Worm (Caenorhabditis elegans) whole organism, late embryonic: ENCODE results near the gene C35B1.5.

Experiments
- C08G9.2 ChIP-seq: sonication (generic microtip); optimal IDR thresholded peaks from 2 replicates; lab custom pipeline; 2016; ENCODE audit warnings: mild to moderate bottlenecking, missing genetic modification characterization, moderate library complexity, missing compliant biosample characterization
- C38D4.7 ChIP-seq: fragments of 200-800 bp; sonication (Bioruptor generic); optimal IDR thresholded peaks from 2 replicates; lab custom pipeline; 2018; ENCODE audit warnings: mild to moderate bottlenecking, missing genetic modification characterization, moderate library complexity, missing compliant biosample characterization
- F13H6.1 ChIP-seq: sonication (generic microtip); optimal IDR thresholded peaks from 2 replicates; lab custom pipeline; 2016; ENCODE audit warnings: missing genetic modification characterization, missing compliant biosample characterization
- K09A11.1 ChIP-seq: sonication (generic microtip); optimal IDR thresholded peaks from 2 replicates; lab custom pipeline; 2017; ENCODE audit warnings: antibody characterized with exemption, mild to moderate bottlenecking, missing genetic modification characterization, missing compliant biosample characterization; ENCODE audit not compliant: insufficient read depth
- Y22D7AL.16 ChIP-seq: sonication (generic microtip); optimal IDR thresholded peaks from 2 replicates; lab custom pipeline; 2016; ENCODE audit warnings: missing genetic modification characterization, missing compliant biosample characterization
- ceh-14 ChIP-seq: sonication (generic microtip); optimal IDR thresholded peaks from 2 replicates; lab custom pipeline; 2016; ENCODE audit warnings: missing genotype, missing genetic modification characterization, missing compliant biosample characterization
- ceh-2 ChIP-seq: sonication (generic microtip); optimal IDR thresholded peaks from 2 replicates; lab custom pipeline; 2016; ENCODE audit warnings: missing genotype, missing genetic modification characterization, missing compliant biosample characterization
- ceh-31 ChIP-seq: sonication (generic microtip); optimal IDR thresholded peaks from 2 replicates; lab custom pipeline; 2016; ENCODE audit warnings: missing genetic modification characterization, missing compliant biosample characterization
- ceh-45 ChIP-seq: fragments of 200-800 bp; sonication (Bioruptor generic); IDR thresholded peaks from 2 replicates; pipeline ENCODE4 v1.3.6; 2022; ENCODE audit warnings: missing genetic modification reagents, missing genetic modification characterization, missing compliant biosample characterization
- che-1 ChIP-seq: sonication (generic microtip); optimal IDR thresholded peaks from 2 replicates; lab custom pipeline; 2016; ENCODE audit warnings: mild to moderate bottlenecking, missing genetic modification characterization, missing compliant biosample characterization
- dmd-4 ChIP-seq: sonication (generic microtip); optimal IDR thresholded peaks from 2 replicates; lab custom pipeline; 2016; ENCODE audit warnings: borderline replicate concordance, missing genetic modification characterization, missing compliant biosample characterization
- dve-1 ChIP-seq: sonication (generic microtip); optimal IDR thresholded peaks from 2 replicates; lab custom pipeline; 2017; ENCODE audit warnings: antibody characterized with exemption, mild to moderate bottlenecking, missing genetic modification characterization, missing compliant biosample characterization
- elt-2 ChIP-seq: sonication (generic microtip); optimal IDR thresholded peaks from 2 replicates; lab custom pipeline; 2016; ENCODE audit warnings: missing genetic modification reagents, missing genetic modification characterization, missing compliant biosample characterization
- ets-4 ChIP-seq: sonication (generic microtip); optimal IDR thresholded peaks from 2 replicates; lab custom pipeline; 2016; ENCODE audit warnings: missing genetic modification characterization, missing compliant biosample characterization
- fkh-10 ChIP-seq: fragments of 150-350 bp; optimal IDR thresholded peaks from 2 replicates; lab custom pipeline; 2014; ENCODE audit warnings: missing biosample characterization, missing genetic modification reagents, missing genetic modification characterization
- gmeb-2 ChIP-seq: sonication (generic microtip); optimal IDR thresholded peaks from 2 replicates; lab custom pipeline; 2016; ENCODE audit warnings: missing genetic modification characterization, inconsistent platforms, missing compliant biosample characterization
- hlh-15 ChIP-seq: sonication (generic microtip); optimal IDR thresholded peaks from 2 replicates; lab custom pipeline; 2016; ENCODE audit warnings: missing genetic modification characterization, missing compliant biosample characterization
- lim-6 ChIP-seq: sonication (generic microtip); optimal IDR thresholded peaks from 2 replicates; lab custom pipeline; 2016; ENCODE audit warnings: missing genetic modification characterization, missing compliant biosample characterization
- madf-2 ChIP-seq: sonication (generic microtip); optimal IDR thresholded peaks from 2 replicates; lab custom pipeline; 2017; ENCODE audit warnings: missing genetic modification characterization, missing compliant biosample characterization
- mec-3 ChIP-seq: sonication (generic microtip); optimal IDR thresholded peaks from 2 replicates; lab custom pipeline; 2016; ENCODE audit warnings: borderline replicate concordance, missing genetic modification characterization, missing compliant biosample characterization
- nfya-1 ChIP-seq: sonication (generic microtip); optimal IDR thresholded peaks from 2 replicates; lab custom pipeline; 2017; ENCODE audit warnings: missing genetic modification characterization, mild to moderate bottlenecking, missing compliant biosample characterization, antibody characterized with exemption, moderate library complexity
- nhr-11 ChIP-seq: fragments of 150-350 bp; optimal IDR thresholded peaks from 2 replicates; lab custom pipeline; 2014; ENCODE audit warnings: missing biosample characterization, missing genetic modification characterization
- odd-2 ChIP-seq: sonication (generic microtip); optimal IDR thresholded peaks from 2 replicates; lab custom pipeline; 2017; ENCODE audit warnings: antibody characterized with exemption, mild to moderate bottlenecking, missing genetic modification characterization, missing compliant biosample characterization
- pha-4 ChIP-seq: fragments of 150-350 bp; optimal IDR thresholded peaks from 2 replicates; lab custom pipeline; 2018; ENCODE audit warnings: missing biosample characterization, missing genetic modification reagents, missing genetic modification characterization
- pros-1 ChIP-seq: fragments of 150-350 bp; optimal IDR thresholded peaks from 2 replicates; lab custom pipeline; 2014; ENCODE audit warnings: missing biosample characterization, missing genetic modification reagents, missing genetic modification characterization
- ref-2 ChIP-seq: sonication (generic microtip); optimal IDR thresholded peaks from 2 replicates; lab custom pipeline; 2016; ENCODE audit warnings: missing genetic modification characterization, missing compliant biosample characterization
- sox-4 ChIP-seq: sonication (generic microtip); optimal IDR thresholded peaks from 2 replicates; lab custom pipeline; 2017; ENCODE audit warnings: mild to moderate bottlenecking, missing genetic modification characterization, inconsistent platforms, missing compliant biosample characterization
- tbx-2 ChIP-seq: sonication (generic microtip); optimal IDR thresholded peaks from 2 replicates; lab custom pipeline; 2016; ENCODE audit warnings: missing genetic modification characterization, missing compliant biosample characterization
- tbx-7 ChIP-seq: sonication (generic microtip); optimal IDR thresholded peaks from 2 replicates; lab custom pipeline; 2016; ENCODE audit warnings: missing genotype, missing genetic modification characterization, missing compliant biosample characterization
- unc-86 ChIP-seq: sonication (generic microtip); optimal IDR thresholded peaks from 2 replicates; lab custom pipeline; 2016; ENCODE audit warnings: missing genetic modification characterization, missing compliant biosample characterization
- zip-5 ChIP-seq: sonication (generic microtip); optimal IDR thresholded peaks from 2 replicates; lab custom pipeline; 2016; ENCODE audit warnings: missing genetic modification characterization, missing compliant biosample characterization

The C35B1.5 gene

ce11 chrIV:4078901-4079300 is 5.1 kb downstream of the C35B1.5 start, which contains the start of gene C35B1.8:
Gene C35B1.8 (minus strand): TSS chrIV:4079001.
- TF ChIP-seq ceh-2 (tag; lab: Kevin White, UChicago) (no peak), ceh-31 (tag; lab: Kevin White, UChicago) (no peak), odd-2 (tag; lab: Kevin White, UChicago) (no peak), sox-4 (tag; lab: Kevin White, UChicago) (no peak), C08G9.2 (tag; lab: Kevin White, UChicago) (no peak), pha-4 (tag; lab: Kevin White, UChicago) (no peak), gmeb-2 (tag; lab: Kevin White, UChicago) (no peak), mec-3 (tag; lab: Kevin White, UChicago) (no peak), K09A11.1 (tag; lab: Kevin White, UChicago) (no peak), che-1 (tag; lab: Kevin White, UChicago) (no peak)

ce11 chrIV:4076690-4077295 is 7.2 kb downstream of the C35B1.5 start:
- TF ChIP-seq lim-6 (tag; lab: Kevin White, UChicago) = no peak
- TF ChIP-seq nhr-11 (tag; lab: Kevin White, UChicago) = no peak
- no peak for TF ChIP-seq ceh-45 (GFP tag; lab: Robert Waterston, UW)
- no peak for TF ChIP-seq C38D4.7 (GFP tag; lab: Kevin White, UChicago)
- TF ChIP-seq mec-3 (tag; lab: Kevin White, UChicago) = peak; percentile 69
- no peak for TF ChIP-seq ref-2
- no peak for TF ChIP-seq Y22D7AL.16 (tag; lab: Kevin White, UChicago)

- TF ChIP-seq ceh-14 (tag; lab: Kevin White, UChicago) = no peak
- no peak for TF ChIP-seq pros-1 (tag; lab: Kevin White, UChicago)
- no peak for TF ChIP-seq ref-2
- TF ChIP-seq mec-3 (tag; lab: Kevin White, UChicago) = no peak
- TF ChIP-seq odd-2 (tag; lab: Kevin White, UChicago) = no peak
- no peak for TF ChIP-seq tbx-2 (tag; lab: Kevin White, UChicago)
- no peak for TF ChIP-seq elt-2 (tag; lab: Kevin White, UChicago)
- no peak for TF ChIP-seq nhr-11 (tag; lab: Kevin White, UChicago)
- TF ChIP-seq K09A11.1 (tag; lab: Kevin White, UChicago) = no peak
- TF ChIP-seq, all 69 proteins: peak for 0
These were observed 9.4 kb downstream of the C35B1.5 start, which contains the start of gene W03D2.9 for ce11 chrIV:4074610-4075009. Gene W03D2.9 (minus strand): TSS chrIV:4074710.

DNA sequence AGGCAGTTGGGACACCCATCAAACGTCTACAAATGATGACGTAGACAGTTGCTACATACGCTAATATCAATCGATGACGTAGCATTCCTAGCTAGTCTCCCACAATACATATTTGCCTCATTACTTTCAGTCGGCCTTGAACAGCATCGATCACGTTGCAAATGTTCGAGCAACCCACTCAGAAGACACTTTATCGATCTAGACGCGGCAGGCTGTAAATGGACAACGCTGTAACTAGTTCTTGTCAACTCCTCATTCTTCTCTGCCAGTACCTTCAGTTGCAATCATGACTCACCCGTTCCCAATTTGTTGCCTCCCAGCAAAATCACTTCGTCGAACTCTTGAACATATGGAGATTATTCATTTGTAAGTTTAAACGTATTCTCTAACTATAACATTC is 12.0 kb downstream of the C35B1.5 start, which contains the start of gene pqn-75:
Gene pqn-75, plus strand, starts transcription at position 301 of the 400 bp plus-strand sequence.
- TF ChIP-seq tbx-7 (tag; lab: Kevin White, UChicago) = no peak
- TF ChIP-seq F13H6.1 (tag; lab: Kevin White, UChicago) = no peak
- TF ChIP-seq pros-1 (tag; lab: Kevin White, UChicago) = no peak
- no peak for TF ChIP-seq madf-2 (tag; lab: Kevin White, UChicago)
- no peak for TF ChIP-seq fkh-10 (GFP tag; lab: Kevin White, UChicago)

ce11 chrIV:4070810-4071209 is 13.2 kb downstream of the C35B1.5 start:
- no peak for TF ChIP-seq unc-86 (tag; lab: Kevin White, UChicago)
- no peak for TF ChIP-seq nfya-1
- TF ChIP-seq pha-4 (tag; lab: Kevin White, UChicago) = no peak
- no peak for TF ChIP-seq gmeb-2 (tag; lab: Kevin White, UChicago)
- TF ChIP-seq ref-2 = peak; percentile 59
- TF ChIP-seq tbx-2 (tag; lab: Kevin White, UChicago) = peak; percentile 58
- no peak for TF ChIP-seq dmd-4 (tag; lab: Kevin White, UChicago)
- TF ChIP-seq C08G9.2 (tag; lab: Kevin White, UChicago) = peak; percentile 7
- TF ChIP-seq ets-4 (tag; lab: Kevin White, UChicago) = no peak
- TF ChIP-seq ceh-2 (tag; lab: Kevin White, UChicago) = peak; percentile 44
- TF ChIP-seq hlh-15 (tag; lab: Kevin White, UChicago) = no peak
- TF ChIP-seq ceh-31 (tag; lab: Kevin White, UChicago) = peak; percentile 55
- no peak for TF ChIP-seq dve-1 (tag; lab: Kevin White, UChicago)
- TF ChIP-seq zip-5 (tag; lab: Kevin White, UChicago) = peak; percentile 2
- TF ChIP-seq, all 69 proteins: peak for 6
